Worm (Caenorhabditis elegans) whole organism, late embryonic: ENCODE data around the gene cyn-12.

Experiments used
- C08G9.2 ChIP-seq: sonication (generic microtip); optimal IDR thresholded peaks from 2 replicates; lab custom pipeline; 2016; ENCODE audit warnings: mild to moderate bottlenecking, missing genetic modification characterization, moderate library complexity, missing compliant biosample characterization
- C38D4.7 ChIP-seq: fragments of 200-800 bp; sonication (Bioruptor generic); optimal IDR thresholded peaks from 2 replicates; lab custom pipeline; 2018; ENCODE audit warnings: mild to moderate bottlenecking, missing genetic modification characterization, moderate library complexity, missing compliant biosample characterization
- T23F11.4 ChIP-seq: fragments of 200-800 bp; sonication (Bioruptor generic); optimal IDR thresholded peaks from 2 replicates; lab custom pipeline; 2018; ENCODE audit warnings: mild to moderate bottlenecking, missing genetic modification characterization, missing compliant biosample characterization
- Y22D7AL.16 ChIP-seq: sonication (generic microtip); optimal IDR thresholded peaks from 2 replicates; lab custom pipeline; 2016; ENCODE audit warnings: missing genetic modification characterization, missing compliant biosample characterization
- ceh-18 ChIP-seq: sonication (generic microtip); optimal IDR thresholded peaks from 2 replicates; lab custom pipeline; 2016; ENCODE audit warnings: missing genetic modification characterization, missing compliant biosample characterization
- ceh-19 ChIP-seq: fragments of 200-800 bp; sonication (Bioruptor generic); optimal IDR thresholded peaks from 2 replicates; lab custom pipeline; 2018; ENCODE audit warnings: mild to moderate bottlenecking, missing genetic modification characterization, missing compliant biosample characterization
- ceh-2 ChIP-seq: sonication (generic microtip); optimal IDR thresholded peaks from 2 replicates; lab custom pipeline; 2016; ENCODE audit warnings: missing genotype, missing genetic modification characterization, missing compliant biosample characterization
- ceh-24 ChIP-seq: sonication (generic microtip); optimal IDR thresholded peaks from 2 replicates; lab custom pipeline; 2016; ENCODE audit warnings: mild to moderate bottlenecking, missing genetic modification characterization, missing compliant biosample characterization
- ceh-30 ChIP-seq: fragments of 150-350 bp; optimal IDR thresholded peaks from 2 replicates; lab custom pipeline; 2014; ENCODE audit warnings: missing biosample characterization, missing genetic modification characterization
- ceh-48 ChIP-seq: sonication (generic microtip); optimal IDR thresholded peaks from 2 replicates; lab custom pipeline; 2016; ENCODE audit warnings: missing genetic modification characterization, inconsistent platforms, missing compliant biosample characterization
- ceh-6 ChIP-seq: fragments of 200-800 bp; sonication (Bioruptor generic); optimal IDR thresholded peaks from 2 replicates; lab custom pipeline; 2018; ENCODE audit warnings: mild to moderate bottlenecking, missing genetic modification characterization, missing compliant biosample characterization
- ceh-9 ChIP-seq: sonication (generic microtip); optimal IDR thresholded peaks from 2 replicates; lab custom pipeline; 2016; ENCODE audit warnings: mild to moderate bottlenecking, missing genetic modification characterization, inconsistent platforms, missing compliant biosample characterization
- che-1 ChIP-seq: sonication (generic microtip); optimal IDR thresholded peaks from 2 replicates; lab custom pipeline; 2016; ENCODE audit warnings: mild to moderate bottlenecking, missing genetic modification characterization, missing compliant biosample characterization
- dve-1 ChIP-seq: sonication (generic microtip); optimal IDR thresholded peaks from 2 replicates; lab custom pipeline; 2017; ENCODE audit warnings: antibody characterized with exemption, mild to moderate bottlenecking, missing genetic modification characterization, missing compliant biosample characterization
- elt-2 ChIP-seq: sonication (generic microtip); optimal IDR thresholded peaks from 2 replicates; lab custom pipeline; 2016; ENCODE audit warnings: missing genetic modification reagents, missing genetic modification characterization, missing compliant biosample characterization
- elt-4 ChIP-seq: sonication (generic microtip); optimal IDR thresholded peaks from 2 replicates; lab custom pipeline; 2016; ENCODE audit warnings: missing genetic modification characterization, missing compliant biosample characterization
- eyg-1 ChIP-seq: sonication (generic microtip); optimal IDR thresholded peaks from 2 replicates; lab custom pipeline; 2016; ENCODE audit warnings: missing genotype, missing genetic modification characterization, missing compliant biosample characterization
- fax-1 ChIP-seq: sonication (generic microtip); optimal IDR thresholded peaks from 2 replicates; lab custom pipeline; 2016; ENCODE audit warnings: missing genotype, missing genetic modification characterization, missing compliant biosample characterization
- fkh-10 ChIP-seq: fragments of 150-350 bp; optimal IDR thresholded peaks from 2 replicates; lab custom pipeline; 2014; ENCODE audit warnings: missing biosample characterization, missing genetic modification reagents, missing genetic modification characterization
- fkh-6 ChIP-seq: sonication (generic microtip); optimal IDR thresholded peaks from 2 replicates; lab custom pipeline; 2016; ENCODE audit warnings: missing genetic modification characterization, missing compliant biosample characterization
- gmeb-2 ChIP-seq: sonication (generic microtip); optimal IDR thresholded peaks from 2 replicates; lab custom pipeline; 2016; ENCODE audit warnings: missing genetic modification characterization, inconsistent platforms, missing compliant biosample characterization
- hlh-13 ChIP-seq: fragments of 200-800 bp; sonication (Bioruptor generic); optimal IDR thresholded peaks from 2 replicates; lab custom pipeline; 2018; ENCODE audit warnings: mild to moderate bottlenecking, missing genetic modification characterization, missing compliant biosample characterization
- hlh-30 ChIP-seq: sonication (generic microtip); optimal IDR thresholded peaks from 2 replicates; lab custom pipeline; 2017; ENCODE audit warnings: antibody characterized with exemption, missing genetic modification characterization, missing compliant biosample characterization; ENCODE audit not compliant: insufficient read depth
- hlh-8 ChIP-seq: sonication (generic microtip); optimal IDR thresholded peaks from 2 replicates; lab custom pipeline; 2016; ENCODE audit warnings: missing genotype, missing genetic modification characterization, missing compliant biosample characterization
- nhr-232 ChIP-seq: sonication (generic microtip); optimal IDR thresholded peaks from 2 replicates; lab custom pipeline; 2016; ENCODE audit warnings: missing genetic modification characterization, missing compliant biosample characterization
- npax-4 ChIP-seq: sonication (generic microtip); optimal IDR thresholded peaks from 2 replicates; lab custom pipeline; 2016; ENCODE audit warnings: missing genetic modification characterization, missing compliant biosample characterization
- odd-2 ChIP-seq: sonication (generic microtip); optimal IDR thresholded peaks from 2 replicates; lab custom pipeline; 2017; ENCODE audit warnings: antibody characterized with exemption, mild to moderate bottlenecking, missing genetic modification characterization, missing compliant biosample characterization
- pat-9 ChIP-seq: fragments of 200-800 bp; sonication (Bioruptor generic); optimal IDR thresholded peaks from 2 replicates; lab custom pipeline; 2018; ENCODE audit warnings: mild to moderate bottlenecking, missing genetic modification characterization, moderate library complexity, missing compliant biosample characterization
- pha-2 ChIP-seq: sonication (generic microtip); optimal IDR thresholded peaks from 2 replicates; lab custom pipeline; 2017; ENCODE audit warnings: mild to moderate bottlenecking, missing genetic modification characterization, missing compliant biosample characterization
- pros-1 ChIP-seq: fragments of 150-350 bp; optimal IDR thresholded peaks from 2 replicates; lab custom pipeline; 2014; ENCODE audit warnings: missing biosample characterization, missing genetic modification reagents, missing genetic modification characterization
- rnt-1 ChIP-seq: sonication (generic microtip); optimal IDR thresholded peaks from 2 replicates; lab custom pipeline; 2016; ENCODE audit warnings: missing genetic modification characterization, missing compliant biosample characterization
- sdc-2 ChIP-seq: sonication (generic microtip); optimal IDR thresholded peaks from 2 replicates; lab custom pipeline; 2016; ENCODE audit warnings: missing genotype, missing genetic modification characterization, missing compliant biosample characterization
- sox-4 ChIP-seq: sonication (generic microtip); optimal IDR thresholded peaks from 2 replicates; lab custom pipeline; 2017; ENCODE audit warnings: mild to moderate bottlenecking, missing genetic modification characterization, inconsistent platforms, missing compliant biosample characterization
- syd-9 ChIP-seq: sonication (generic microtip); optimal IDR thresholded peaks from 2 replicates; lab custom pipeline; 2016; ENCODE audit warnings: mild to moderate bottlenecking, missing genetic modification characterization, moderate library complexity, missing compliant biosample characterization
- ttx-3 ChIP-seq: sonication (generic microtip); optimal IDR thresholded peaks from 2 replicates; lab custom pipeline; 2016; ENCODE audit warnings: missing genetic modification reagents, missing genetic modification characterization, missing compliant biosample characterization
- unc-3 ChIP-seq, 2 experiments: fragments of 200-800 bp in 1 of 2; sonication (Bioruptor generic) in 1 of 2; sonication (generic microtip) in 1 of 2; conservative IDR thresholded peaks in 1 of 2; optimal IDR thresholded peaks in 1 of 2; 2 replicates each; pipeline versions ENCODE4 v1.3.6 to Lab custom; 2016 to 2022; ENCODE audit warnings: missing compliant biosample characterization in 2 of 2, missing genetic modification characterization in 2 of 2, missing genetic modification reagents in 1 of 2
- unc-42 ChIP-seq: sonication (generic microtip); optimal IDR thresholded peaks from 2 replicates; lab custom pipeline; 2016; ENCODE audit warnings: missing genotype, missing genetic modification characterization, missing compliant biosample characterization
- unc-86 ChIP-seq: sonication (generic microtip); optimal IDR thresholded peaks from 2 replicates; lab custom pipeline; 2016; ENCODE audit warnings: missing genetic modification characterization, missing compliant biosample characterization
- ztf-16 ChIP-seq: sonication (generic microtip); optimal IDR thresholded peaks from 2 replicates; lab custom pipeline; 2017; ENCODE audit warnings: missing genetic modification characterization, missing compliant biosample characterization

cyn-12 gene

DNA sequence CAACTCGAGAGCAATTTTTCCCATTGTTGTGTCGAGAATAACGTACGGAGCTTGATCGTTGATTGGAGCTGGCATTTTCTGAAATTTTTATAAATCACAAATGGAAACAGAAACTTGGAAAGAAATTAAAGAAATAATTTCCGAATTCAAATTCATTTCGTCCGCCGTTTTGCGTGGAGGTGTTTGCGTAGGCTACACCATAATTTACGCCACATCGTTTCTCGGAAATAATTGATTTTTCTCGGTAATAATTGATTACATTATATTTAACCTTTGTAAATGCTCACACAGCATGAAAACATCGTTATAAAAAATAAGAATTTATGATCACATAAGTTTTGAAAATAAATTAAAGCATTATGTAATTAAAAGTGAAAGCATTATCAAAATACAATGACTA, at the start of gene cyn-12:
Gene cyn-12 (minus strand): TSS at position 78 of the 400 bp plus-strand sequence.
- no peak for TF ChIP-seq ceh-19 (GFP tag; lab: Kevin White, UChicago)
- peak; percentile 71 for TF ChIP-seq unc-42 (tag; lab: Kevin White, UChicago)
- peak; percentile 61 for TF ChIP-seq ceh-48 (tag; lab: Kevin White, UChicago)
- TF ChIP-seq ceh-18 = no peak
- TF ChIP-seq sdc-2 (tag; lab: Kevin White, UChicago) = no peak

DNA sequence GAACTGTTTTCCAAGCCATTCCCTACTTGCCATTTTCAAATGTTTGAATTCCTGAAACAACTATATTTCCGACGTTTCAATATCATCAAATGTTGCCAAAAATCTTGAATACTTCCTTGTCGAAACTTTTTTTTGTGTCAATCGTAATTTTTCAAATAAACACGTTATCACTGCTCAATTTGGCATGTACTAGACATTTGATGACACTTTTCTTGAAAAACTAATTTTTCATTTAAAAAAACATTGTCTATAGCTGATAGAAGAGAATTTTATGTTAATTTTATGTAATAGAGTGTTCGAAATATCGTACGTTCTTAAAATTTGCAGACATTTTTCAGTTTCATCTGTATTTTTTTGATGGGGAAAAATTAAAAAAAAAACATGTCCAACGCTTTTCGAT, 49.8 kb upstream of the cyn-12 start:
- TF ChIP-seq unc-86 (no peak), nhr-232 (tag; lab: Kevin White, UChicago) (no peak), ceh-9 (tag; lab: Kevin White, UChicago) (no peak), C38D4.7 (GFP tag; lab: Kevin White, UChicago) (no peak), Y22D7AL.16 (tag; lab: Kevin White, UChicago) (no peak), pat-9 (tag; lab: Kevin White, UChicago) (no peak), hlh-30 (no peak), T23F11.4 (no peak), ceh-2 (tag; lab: Kevin White, UChicago) (no peak), elt-4 (tag; lab: Kevin White, UChicago) (no peak), ceh-24 (tag; lab: Kevin White, UChicago) (no peak), dve-1 (no peak), ztf-16 (tag; lab: Kevin White, UChicago) (no peak), fkh-6 (tag; lab: Kevin White, UChicago) (no peak), ceh-19 (GFP tag; lab: Kevin White, UChicago) (no peak), che-1 (tag; lab: Kevin White, UChicago) (no peak), ceh-6 (GFP tag; lab: Kevin White, UChicago) (no peak), elt-2 (tag; lab: Kevin White, UChicago) (no peak)
- TF ChIP-seq, all 69 proteins: peak for 0

ce11 chrIV:7180304-7180703, 47.3 kb upstream of the cyn-12 start, which contains the start of gene cest-10:
cest-10 (plus strand) TSS chrIV:7180557.
- TF ChIP-seq elt-2 (tag; lab: Kevin White, UChicago) (peak; percentile 71), unc-3 (GFP tag; conservative IDR thresholded peaks at IDR 0.05; lab: Robert Waterston, UW) (no peak), unc-3 (tag; optimal IDR thresholded peaks at IDR 0.05; lab: Kevin White, UChicago) (no peak)
- TF ChIP-seq, all 69 proteins: peak for 1

- TF ChIP-seq ttx-3 (tag; lab: Kevin White, UChicago) (no peak), odd-2 (tag; lab: Kevin White, UChicago) (no peak), unc-42 (tag; lab: Kevin White, UChicago) (no peak), elt-2 (tag; lab: Kevin White, UChicago) (no peak), sox-4 (tag; lab: Kevin White, UChicago) (no peak), fax-1 (tag; lab: Kevin White, UChicago) (no peak), ceh-30 (tag; lab: Kevin White, UChicago) (no peak), T23F11.4 (no peak), rnt-1 (tag; lab: Kevin White, UChicago) (no peak), syd-9 (tag; lab: Kevin White, UChicago) (no peak), npax-4 (tag; lab: Kevin White, UChicago) (no peak), gmeb-2 (tag; lab: Kevin White, UChicago) (no peak), hlh-13 (GFP tag; lab: Kevin White, UChicago) (no peak), C08G9.2 (tag; lab: Kevin White, UChicago) (no peak), hlh-8 (tag; lab: Kevin White, UChicago) (no peak), pros-1 (tag; lab: Kevin White, UChicago) (no peak), eyg-1 (no peak), fkh-10 (GFP tag; lab: Kevin White, UChicago) (no peak), pha-2 (tag; lab: Kevin White, UChicago) (no peak)
- TF ChIP-seq, all 69 proteins: peak for 0
Observed at ce11 chrIV:7178942-7179341, 45.9 kb upstream of the cyn-12 start, which contains the start of gene C42D4.3. C42D4.3 (plus strand) TSS chrIV:7179239.
